Worm (Caenorhabditis elegans): Measurements from ENCODE around the gene sru-11.

DNA sequence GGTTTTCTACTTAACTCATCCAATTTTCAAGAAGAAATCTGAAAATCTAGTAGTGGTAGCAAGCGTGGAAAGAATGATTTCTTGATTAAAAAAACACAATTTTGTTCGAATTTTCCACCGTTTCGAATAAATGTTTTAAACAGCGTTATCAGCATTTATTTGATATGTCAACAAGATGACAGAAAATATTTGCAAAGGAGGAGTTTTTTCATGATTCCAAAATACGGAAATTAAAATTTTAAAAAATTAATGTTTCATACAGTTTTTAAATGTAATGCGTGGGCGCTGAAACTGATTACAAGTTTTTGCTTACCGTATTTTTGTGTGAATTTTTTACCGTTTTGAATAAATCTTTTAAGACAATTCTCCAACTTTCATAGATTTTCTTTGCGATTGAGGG lies 47.9 kb downstream of the sru-11 start:
- TF ChIP-seq nhr-11 (tag; optimal IDR thresholded peaks at IDR 0.05) (no peak), fos-1 (tag; optimal IDR thresholded peaks at IDR 0.05) (no peak), lin-13 (GFP tag; optimal IDR thresholded peaks at IDR 0.05) (no peak), F13H6.1 (tag; optimal IDR thresholded peaks at IDR 0.05) (no peak)
